Fruit fly (Drosophila melanogaster) whole organism, embryonic: Measurements from ENCODE around the gene veli.

Experiments used
- Aef1 ChIP-seq: fragments of 200-800 bp; sonication (Bioruptor generic); IDR thresholded peaks from 3 replicates; pipeline ENCODE4 v1.3.6; 2022; ENCODE audit warnings: missing biosample characterization, missing genetic modification characterization
- Bteb2 ChIP-seq: fragments of 200-800 bp; sonication (Bioruptor generic); optimal IDR thresholded peaks from 2 replicates; lab custom pipeline; 2016; ENCODE audit warnings: missing biosample characterization, missing genetic modification characterization
- CG10462 ChIP-seq: fragments of 200-800 bp; sonication (Bioruptor generic); optimal IDR thresholded peaks from 2 replicates; lab custom pipeline; 2016; ENCODE audit warnings: missing biosample characterization, missing genetic modification characterization
- CG10959 ChIP-seq: fragments of 200-800 bp; sonication (Bioruptor generic); IDR thresholded peaks from 2 replicates; pipeline ENCODE4 v1.3.6; 2022; ENCODE audit warnings: missing biosample characterization, missing genetic modification characterization
- CG1233 ChIP-seq: fragments of 200-800 bp; sonication (Bioruptor generic); optimal IDR thresholded peaks from 4 replicates; lab custom pipeline; 2018; ENCODE audit warnings: missing biosample characterization, mild to moderate bottlenecking, missing genetic modification characterization
- CG14441 ChIP-seq: fragments of 200-800 bp; sonication (Bioruptor generic); IDR thresholded peaks from 2 replicates; pipeline ENCODE4 v1.3.6; 2022; ENCODE audit warnings: missing biosample characterization, missing genetic modification characterization
- CG15696 ChIP-seq: fragments of 200-800 bp; sonication (Bioruptor generic); optimal IDR thresholded peaks from 2 replicates; lab custom pipeline; 2019; ENCODE audit warnings: missing biosample characterization, mild to moderate bottlenecking, missing genetic modification characterization, moderate library complexity
- CG1647 ChIP-seq: fragments of 200-800 bp; sonication (Bioruptor generic); optimal IDR thresholded peaks from 3 replicates; lab custom pipeline; 2016; ENCODE audit warnings: missing biosample characterization, missing genetic modification characterization
- CG17612 ChIP-seq: fragments of 200-800 bp; sonication (Bioruptor generic); IDR thresholded peaks from 2 replicates; pipeline ENCODE4 v1.3.6; 2022; ENCODE audit warnings: missing biosample characterization, missing genetic modification characterization
- CG2116 ChIP-seq: fragments of 200-800 bp; sonication (Bioruptor generic); optimal IDR thresholded peaks from 3 replicates; lab custom pipeline; 2018; ENCODE audit warnings: missing biosample characterization, mild to moderate bottlenecking, missing genetic modification characterization
- CG30020 ChIP-seq: fragments of 200-800 bp; optimal IDR thresholded peaks from 2 replicates; lab custom pipeline; 2019; ENCODE audit warnings: missing biosample characterization, mild to moderate bottlenecking, missing genetic modification characterization, moderate library complexity
- CG3407 ChIP-seq: fragments of 200-800 bp; sonication (Bioruptor generic); optimal IDR thresholded peaks from 2 replicates; lab custom pipeline; 2018; ENCODE audit warnings: missing biosample characterization, mild to moderate bottlenecking, missing genetic modification characterization
- CG4360 ChIP-seq: fragments of 200-800 bp; sonication (Bioruptor generic); IDR thresholded peaks from 2 replicates; pipeline ENCODE4 v1.3.6; 2022; ENCODE audit warnings: missing biosample characterization, missing genetic modification characterization
- CG6254 ChIP-seq: fragments of 200-800 bp; sonication (Bioruptor generic); optimal IDR thresholded peaks from 3 replicates; lab custom pipeline; 2017; ENCODE audit warnings: mild to moderate bottlenecking, missing biosample characterization, missing genetic modification reagents, missing genetic modification characterization
- CG6654 ChIP-seq: fragments of 200-800 bp; sonication (Bioruptor generic); optimal IDR thresholded peaks from 2 replicates; lab custom pipeline; 2017; ENCODE audit warnings: missing biosample characterization, mild to moderate bottlenecking, missing genetic modification characterization
- CG6683 ChIP-seq: fragments of 200-800 bp; sonication (Bioruptor generic); optimal IDR thresholded peaks from 2 replicates; lab custom pipeline; 2017; ENCODE audit warnings: missing biosample characterization, mild to moderate bottlenecking, missing genetic modification characterization, missing genetic modification reagents
- CG8388 ChIP-seq: fragments of 200-800 bp; sonication (Bioruptor generic); optimal IDR thresholded peaks from 2 replicates; lab custom pipeline; 2019; ENCODE audit warnings: missing biosample characterization, mild to moderate bottlenecking, missing genetic modification characterization, moderate library complexity
- CG8924 ChIP-seq: fragments of 200-800 bp; optimal IDR thresholded peaks from 3 replicates; lab custom pipeline; 2019; ENCODE audit warnings: missing biosample characterization, mild to moderate bottlenecking, missing genetic modification characterization, moderate library complexity
- CG9437 ChIP-seq: fragments of 200-800 bp; sonication (Bioruptor generic); optimal IDR thresholded peaks from 2 replicates; lab custom pipeline; 2018; ENCODE audit warnings: missing biosample characterization, mild to moderate bottlenecking, missing genetic modification characterization
- CG9817 ChIP-seq: fragments of 200-800 bp; sonication (Bioruptor generic); optimal IDR thresholded peaks from 2 replicates; lab custom pipeline; 2018; ENCODE audit warnings: missing biosample characterization, mild to moderate bottlenecking, missing genetic modification characterization, moderate library complexity
- CTCF ChIP-seq: fragments of 200-800 bp; sonication (Bioruptor generic); optimal IDR thresholded peaks from 2 replicates; lab custom pipeline; 2017; ENCODE audit warnings: missing biosample characterization, mild to moderate bottlenecking, missing genetic modification characterization, moderate library complexity
- Camta ChIP-seq: fragments of 200-800 bp; sonication (Bioruptor generic); optimal IDR thresholded peaks from 2 replicates; lab custom pipeline; 2016; ENCODE audit warnings: missing biosample characterization, missing genetic modification characterization
- Dref ChIP-seq: fragments of 200-800 bp; sonication (Bioruptor generic); IDR thresholded peaks from 2 replicates; pipeline ENCODE4 v1.3.6; 2022; ENCODE audit warnings: missing biosample characterization, missing genetic modification characterization
- Gug ChIP-seq: fragments of 200-800 bp; sonication (Bioruptor generic); IDR thresholded peaks from 4 replicates; pipeline ENCODE4 v1.3.6; 2022; ENCODE audit warnings: missing biosample characterization, missing genetic modification characterization
- HmgD ChIP-seq: fragments of 200-800 bp; sonication (Bioruptor generic); optimal IDR thresholded peaks from 3 replicates; lab custom pipeline; 2016; ENCODE audit warnings: missing biosample characterization, missing genetic modification characterization
- Med ChIP-seq: fragments of 200-800 bp; sonication (Bioruptor generic); peaks from one replicate; lab custom pipeline; 2016; ENCODE audit warnings: missing biosample characterization, missing genetic modification characterization, mild to moderate bottlenecking, inconsistent platforms, moderate library complexity
- Oaz ChIP-seq: fragments of 200-800 bp; sonication (Bioruptor generic); IDR thresholded peaks from 2 replicates; pipeline ENCODE4 v1.3.6; 2022; ENCODE audit warnings: missing biosample characterization, missing genetic modification characterization
- Sox102F ChIP-seq: fragments of 200-800 bp; sonication (Bioruptor generic); optimal IDR thresholded peaks from 2 replicates; lab custom pipeline; 2018; ENCODE audit warnings: missing biosample characterization, mild to moderate bottlenecking, missing genetic modification characterization, moderate library complexity
- Xrp1 ChIP-seq: fragments of 200-800 bp; sonication (Bioruptor generic); IDR thresholded peaks from 2 replicates; pipeline ENCODE4 v1.3.6; 2022; ENCODE audit warnings: missing biosample characterization, missing genetic modification characterization
- bowl ChIP-seq: fragments of 200-800 bp; sonication (Bioruptor generic); IDR thresholded peaks from 2 replicates; pipeline ENCODE4 v1.3.6; 2022; ENCODE audit warnings: missing biosample characterization, missing genetic modification characterization
- cad ChIP-seq: fragments of >200 bp; optimal IDR thresholded peaks from 2 replicates; lab custom pipeline; 2017; ENCODE audit warnings: missing biosample characterization, missing genetic modification characterization
- chif ChIP-seq, 2 experiments: fragments of 200-800 bp; sonication (Bioruptor generic); optimal IDR thresholded peaks; 3 replicates each; lab custom pipeline; 2016; ENCODE audit warnings: missing biosample characterization in 2 of 2, missing genetic modification characterization in 2 of 2
- dimm ChIP-seq: fragments of 200-800 bp; sonication (Bioruptor generic); IDR thresholded peaks from 2 replicates; pipeline ENCODE4 v1.3.6; 2022; ENCODE audit warnings: missing biosample characterization, missing genetic modification characterization
- disco-r ChIP-seq: fragments of 200-800 bp; sonication (Bioruptor generic); optimal IDR thresholded peaks from 2 replicates; lab custom pipeline; 2016; ENCODE audit warnings: missing biosample characterization, missing genetic modification characterization
- ewg ChIP-seq: fragments of 200-800 bp; sonication (Bioruptor generic); optimal IDR thresholded peaks from 3 replicates; lab custom pipeline; 2017; ENCODE audit warnings: mild to moderate bottlenecking, missing biosample characterization, missing genetic modification reagents, missing genetic modification characterization
- eyg ChIP-seq: fragments of 200-800 bp; sonication (Bioruptor generic); optimal IDR thresholded peaks from 3 replicates; lab custom pipeline; 2016; ENCODE audit warnings: missing biosample characterization, missing genetic modification characterization
- gce ChIP-seq: fragments of 200-800 bp; sonication (Bioruptor generic); IDR thresholded peaks from 3 replicates; pipeline ENCODE4 v1.3.6; 2022; ENCODE audit warnings: missing biosample characterization, missing genetic modification characterization
- gem ChIP-seq: fragments of 200-800 bp; sonication (Bioruptor generic); optimal IDR thresholded peaks from 2 replicates; lab custom pipeline; 2019; ENCODE audit warnings: missing biosample characterization, mild to moderate bottlenecking, missing genetic modification characterization, moderate library complexity
- hbn ChIP-seq: fragments of 200-800 bp; sonication (Bioruptor generic); IDR thresholded peaks from 2 replicates; pipeline ENCODE4 v1.3.6; 2022; ENCODE audit warnings: missing biosample characterization, missing genetic modification characterization; ENCODE audit not compliant: partially characterized antibody
- jigr1 ChIP-seq: fragments of 200-800 bp; sonication (Bioruptor generic); IDR thresholded peaks from 3 replicates; pipeline ENCODE4 v1.3.6; 2022; ENCODE audit warnings: missing biosample characterization, missing genetic modification characterization
- pfk ChIP-seq: fragments of 200-800 bp; sonication (Bioruptor generic); optimal IDR thresholded peaks from 2 replicates; lab custom pipeline; 2018; ENCODE audit warnings: missing biosample characterization, mild to moderate bottlenecking, missing genetic modification characterization, moderate library complexity
- pzg ChIP-seq: fragments of 200-800 bp; sonication (Bioruptor generic); optimal IDR thresholded peaks from 3 replicates; lab custom pipeline; 2018; ENCODE audit warnings: missing biosample characterization, mild to moderate bottlenecking, missing genetic modification characterization, moderate library complexity
- row ChIP-seq: fragments of 200-800 bp; sonication (Bioruptor generic); IDR thresholded peaks from 3 replicates; pipeline ENCODE4 v1.3.6; 2022; ENCODE audit warnings: missing biosample characterization, missing genetic modification characterization
- sqz ChIP-seq: fragments of 200-800 bp; sonication (Bioruptor generic); optimal IDR thresholded peaks from 3 replicates; lab custom pipeline; 2018; ENCODE audit warnings: missing biosample characterization, mild to moderate bottlenecking, missing genetic modification characterization
- stwl ChIP-seq: fragments of 200-800 bp; sonication (Bioruptor generic); optimal IDR thresholded peaks from 3 replicates; lab custom pipeline; 2018; ENCODE audit warnings: missing biosample characterization, mild to moderate bottlenecking, missing genetic modification characterization, moderate library complexity
- tin ChIP-seq: fragments of 200-800 bp; sonication (Bioruptor generic); optimal IDR thresholded peaks from 3 replicates; lab custom pipeline; 2016; ENCODE audit warnings: missing biosample characterization, missing genetic modification characterization
- tio ChIP-seq: fragments of 200-800 bp; sonication (Bioruptor generic); optimal IDR thresholded peaks from 2 replicates; lab custom pipeline; 2017; ENCODE audit warnings: missing biosample characterization, missing genetic modification characterization, inconsistent platforms
- trem ChIP-seq: fragments of 200-800 bp; optimal IDR thresholded peaks from 3 replicates; lab custom pipeline; 2019; ENCODE audit warnings: missing biosample characterization, mild to moderate bottlenecking, missing genetic modification characterization, moderate library complexity
- tx ChIP-seq: fragments of 200-800 bp; sonication (Bioruptor generic); optimal IDR thresholded peaks from 2 replicates; lab custom pipeline; 2016; ENCODE audit warnings: missing biosample characterization, missing genetic modification characterization
- unc-4 ChIP-seq: fragments of 200-800 bp; sonication (Bioruptor generic); IDR thresholded peaks from 2 replicates; pipeline ENCODE4 v1.3.6; 2022; ENCODE audit warnings: missing biosample characterization, missing genetic modification characterization; ENCODE audit not compliant: partially characterized antibody
- yki ChIP-seq: fragments of >200 bp; optimal IDR thresholded peaks from 3 replicates; lab custom pipeline; 2018

The veli gene

dm6 chr3R:25039028-25039476, 26.3 kb downstream of the veli start, which contains the start of the genes Ythdf and bai (continued):
- TF ChIP-seq Med (GFP tag; lab: Kevin White, UChicago) = peak; percentile 73
- peak; percentile 81 for TF ChIP-seq hbn (GFP tag; lab: Robert Waterston, UW)
- TF ChIP-seq Bteb2 = peak; percentile 53
- TF ChIP-seq chif (GFP tag; optimal IDR thresholded peaks at IDR 0.05; lab: Kevin White, UChicago) = peak in 1 of 2 experiments; percentile 18
- no peak for TF ChIP-seq Oaz (GFP tag; lab: Robert Waterston, UW)
- no peak for TF ChIP-seq CG15696 (tag; lab: Kevin White, UChicago)
- peak; percentile 30 for TF ChIP-seq Camta (GFP tag; lab: Kevin White, UChicago)
- peak; percentile 18 for TF ChIP-seq CG1647 (GFP tag; lab: Kevin White, UChicago)
- no peak for TF ChIP-seq dimm
- peak; percentile 84 for TF ChIP-seq Dref (GFP tag; lab: Robert Waterston, UW)
- no peak for TF ChIP-seq Sox102F (GFP tag; lab: Kevin White, UChicago)
- TF ChIP-seq gem (tag; lab: Kevin White, UChicago) = no peak
- TF ChIP-seq CG14441 = no peak
- TF ChIP-seq pfk (GFP tag; lab: Kevin White, UChicago) = no peak
- no peak for TF ChIP-seq Aef1 (GFP tag; lab: Robert Waterston, UW)
- TF ChIP-seq cad (GFP tag; lab: Kevin White, UChicago) = no peak
- no peak for TF ChIP-seq CG6683 (GFP tag; lab: Kevin White, UChicago)
- TF ChIP-seq CG10959 (GFP tag; lab: Robert Waterston, UW) = no peak
- no peak for TF ChIP-seq CG4360 (GFP tag; lab: Robert Waterston, UW)
- no peak for TF ChIP-seq jigr1 (GFP tag; lab: Robert Waterston, UW)
- no peak for TF ChIP-seq CG6654
- no peak for TF ChIP-seq CG17612 (GFP tag; lab: Robert Waterston, UW)
- no peak for TF ChIP-seq tio (GFP tag; lab: Kevin White, UChicago)
- peak; percentile 35 for TF ChIP-seq ewg (GFP tag; lab: Kevin White, UChicago)
- TF ChIP-seq bowl (GFP tag; lab: Robert Waterston, UW) = no peak
- TF ChIP-seq CG10462 = no peak
- no peak for TF ChIP-seq CG9437
- no peak for TF ChIP-seq CG8924

- TF ChIP-seq Gug (GFP tag; lab: Robert Waterston, UW) = no peak
- TF ChIP-seq CG30020 (tag; lab: Kevin White, UChicago) = no peak
- TF ChIP-seq CG8388 = no peak
- TF ChIP-seq Xrp1 (GFP tag; lab: Robert Waterston, UW) = no peak
Observed at dm6 chr3R:25036644-25037043, 28.7 kb downstream of the veli start, which contains the start of gene CG31115. Gene CG31115 (plus strand): TSS chr3R:25036944.

- TF ChIP-seq stwl (peak; percentile 73), CTCF (GFP tag; lab: Kevin White, UChicago) (peak; percentile 17), eyg (GFP tag; lab: Kevin White, UChicago) (no peak), yki (no peak), tin (GFP tag; lab: Kevin White, UChicago) (no peak), disco-r (no peak), HmgD (GFP tag; lab: Kevin White, UChicago) (no peak), CG1233 (no peak), trem (tag; lab: Kevin White, UChicago) (peak; percentile 61), CG9817 (no peak), pzg (GFP tag; lab: Kevin White, UChicago) (peak; percentile 90), unc-4 (GFP tag; lab: Robert Waterston, UW) (0 out of 2 replicates have a peak, but pooled peaks have one; percentile 20), tx (GFP tag; lab: Kevin White, UChicago) (no peak), CG2116 (GFP tag; lab: Kevin White, UChicago) (peak; percentile 56), sqz (GFP tag; lab: Kevin White, UChicago) (no peak), gce (no peak), CG6254 (GFP tag; lab: Kevin White, UChicago) (no peak), row (GFP tag; lab: Robert Waterston, UW) (no peak; the same call in 2 of the 3 replicates), CG3407 (GFP tag; lab: Kevin White, UChicago) (no peak)
Observed at dm6 chr3R:25033142-25033586, 32.2 kb downstream of the veli start, which contains the start of gene Smg6. Gene Smg6 (minus strand): TSS chr3R:25033465.
